Worm (Caenorhabditis elegans) whole organism, L3 larva: ENCODE results near the gene F09E10.6.

Experiments used
- lin-15B ChIP-seq: fragments of 150-350 bp; optimal IDR thresholded peaks from 2 replicates; lab custom pipeline; 2014; ENCODE audit warnings: missing biosample characterization, missing genetic modification characterization
- nhr-28 ChIP-seq: fragments of 150-350 bp; optimal IDR thresholded peaks from 2 replicates; lab custom pipeline; 2014; ENCODE audit warnings: missing biosample characterization, missing genetic modification characterization
- nhr-76 ChIP-seq: fragments of 150-350 bp; sonication (generic microtip); optimal IDR thresholded peaks from 5 replicates; lab custom pipeline; 2014; ENCODE audit warnings: missing biosample characterization, missing genetic modification characterization
- snpc-4 ChIP-seq: fragments of 150-350 bp; optimal IDR thresholded peaks from 2 replicates; lab custom pipeline; 2014; ENCODE audit warnings: missing biosample characterization, missing genetic modification characterization

- TF ChIP-seq nhr-28 (tag; lab: Kevin White, UChicago) = no peak
- peak; percentile 16 for TF ChIP-seq snpc-4 (tag; lab: Kevin White, UChicago)
- no peak for TF ChIP-seq nhr-76 (tag; lab: Kevin White, UChicago)
- TF ChIP-seq lin-15B = no peak
Observed at ce11 chrX:1516574-1516973, 19.1 kb upstream of the F09E10.6 start.
